Worm (Caenorhabditis elegans) whole organism, L2 larva: ENCODE data around the gene Y6D1A.2.

Experiments
- C34F6.9 ChIP-seq: fragments of 150-350 bp; optimal IDR thresholded peaks from 2 replicates; lab custom pipeline; 2014; ENCODE audit warnings: missing biosample characterization, missing genetic modification characterization
- F13H6.1 ChIP-seq: sonication (generic microtip); optimal IDR thresholded peaks from 2 replicates; lab custom pipeline; 2016; ENCODE audit warnings: missing genetic modification characterization, missing compliant biosample characterization
- ZK546.5 ChIP-seq: sonication (generic microtip); optimal IDR thresholded peaks from 2 replicates; lab custom pipeline; 2017; ENCODE audit warnings: missing biosample characterization, missing genetic modification characterization
- aly-2 ChIP-seq: fragments of 150-350 bp; optimal IDR thresholded peaks from 2 replicates; lab custom pipeline; 2014; ENCODE audit warnings: missing biosample characterization, missing genetic modification characterization
- blmp-1 ChIP-seq: sonication (generic microtip); optimal IDR thresholded peaks from 2 replicates; lab custom pipeline; 2017; ENCODE audit warnings: missing genetic modification characterization, mild to moderate bottlenecking, missing compliant biosample characterization, antibody characterized with exemption, moderate library complexity; ENCODE audit not compliant: insufficient read depth
- ceh-16 ChIP-seq: fragments of 150-350 bp; optimal IDR thresholded peaks from 2 replicates; lab custom pipeline; 2014; ENCODE audit warnings: missing biosample characterization, missing genetic modification characterization
- ceh-82 ChIP-seq: fragments of 150-350 bp; optimal IDR thresholded peaks from 2 replicates; lab custom pipeline; 2014; ENCODE audit warnings: missing biosample characterization, missing genetic modification characterization
- crh-2 ChIP-seq: sonication (generic microtip); optimal IDR thresholded peaks from 2 replicates; lab custom pipeline; 2017; ENCODE audit warnings: missing biosample characterization, missing genetic modification characterization
- dmd-4 ChIP-seq: sonication (generic microtip); optimal IDR thresholded peaks from 2 replicates; lab custom pipeline; 2017; ENCODE audit warnings: missing biosample characterization, missing genetic modification characterization
- egl-27 ChIP-seq: sonication (generic microtip); optimal IDR thresholded peaks from 3 replicates; lab custom pipeline; 2017; ENCODE audit warnings: missing biosample characterization, missing genetic modification reagents, missing genetic modification characterization
- fos-1 ChIP-seq: fragments of 150-350 bp; optimal IDR thresholded peaks from 2 replicates; lab custom pipeline; 2014; ENCODE audit warnings: missing biosample characterization, missing genetic modification characterization
- gmeb-1 ChIP-seq: fragments of 150-350 bp; optimal IDR thresholded peaks from 2 replicates; lab custom pipeline; 2014; ENCODE audit warnings: missing biosample characterization, missing genetic modification characterization
- lin-11 ChIP-seq: fragments of 150-350 bp; sonication (generic microtip); optimal IDR thresholded peaks from 2 replicates; lab custom pipeline; 2014; ENCODE audit warnings: missing biosample characterization, missing genetic modification characterization, inconsistent platforms, mixed read lengths
- lin-13 ChIP-seq: fragments of 150-350 bp; optimal IDR thresholded peaks from 2 replicates; lab custom pipeline; 2014; ENCODE audit warnings: missing biosample characterization, missing genetic modification reagents, missing genetic modification characterization
- lsy-2 ChIP-seq, 2 experiments: fragments of 150-350 bp in 1 of 2; sonication (generic microtip) in 1 of 2; optimal IDR thresholded peaks; 2 replicates each; lab custom pipeline; 2014 to 2017; ENCODE audit warnings: missing biosample characterization in 2 of 2, missing genetic modification characterization in 2 of 2
- mab-5 ChIP-seq: fragments of 150-350 bp; optimal IDR thresholded peaks from 2 replicates; lab custom pipeline; 2014; ENCODE audit warnings: missing biosample characterization, missing genetic modification characterization
- mbf-1 ChIP-seq: sonication (generic microtip); optimal IDR thresholded peaks from 2 replicates; lab custom pipeline; 2017; ENCODE audit warnings: missing biosample characterization, missing genetic modification characterization
- mdl-1 ChIP-seq, 2 experiments: fragments of 150-350 bp in 1 of 2; sonication (generic microtip) in 1 of 2; optimal IDR thresholded peaks; 2 replicates each; lab custom pipeline; 2017; ENCODE audit warnings: missing biosample characterization in 2 of 2, missing genetic modification characterization in 2 of 2
- nhr-11 ChIP-seq: fragments of 150-350 bp; optimal IDR thresholded peaks from 2 replicates; lab custom pipeline; 2014; ENCODE audit warnings: missing biosample characterization, missing genetic modification characterization
- nhr-12 ChIP-seq: fragments of 150-350 bp; optimal IDR thresholded peaks from 2 replicates; lab custom pipeline; 2014; ENCODE audit warnings: missing biosample characterization, missing genetic modification characterization
- nhr-129 ChIP-seq: fragments of 150-350 bp; optimal IDR thresholded peaks from 2 replicates; lab custom pipeline; 2014; ENCODE audit warnings: missing biosample characterization, missing genetic modification characterization
- nhr-21 ChIP-seq: fragments of 150-350 bp; optimal IDR thresholded peaks from 2 replicates; lab custom pipeline; 2014; ENCODE audit warnings: missing biosample characterization, missing genetic modification characterization
- nhr-25 ChIP-seq: fragments of 150-350 bp; sonication (generic microtip); optimal IDR thresholded peaks from 3 replicates; lab custom pipeline; 2014; ENCODE audit warnings: missing biosample characterization, missing genetic modification characterization
- peb-1 ChIP-seq: fragments of 150-350 bp; optimal IDR thresholded peaks from 2 replicates; lab custom pipeline; 2014; ENCODE audit warnings: missing biosample characterization, missing genetic modification characterization
- sem-4 ChIP-seq: fragments of 150-350 bp; optimal IDR thresholded peaks from 2 replicates; lab custom pipeline; 2014; ENCODE audit warnings: missing biosample characterization, missing genetic modification reagents, missing genetic modification characterization
- sma-3 ChIP-seq: sonication (generic microtip); optimal IDR thresholded peaks from 2 replicates; lab custom pipeline; 2016; ENCODE audit warnings: missing genetic modification reagents, missing genetic modification characterization, missing compliant biosample characterization
- sma-9 ChIP-seq, 2 experiments: fragments of 150-350 bp in 1 of 2; sonication (generic microtip) in 1 of 2; optimal IDR thresholded peaks; 2 replicates each; lab custom pipeline; 2014 to 2016; ENCODE audit warnings: missing genetic modification characterization in 2 of 2, mild to moderate bottlenecking in 1 of 2, missing biosample characterization in 1 of 2, missing compliant biosample characterization in 1 of 2, missing genetic modification reagents in 1 of 2, moderate library complexity in 1 of 2
- snpc-4 ChIP-seq: fragments of 150-350 bp; optimal IDR thresholded peaks from 2 replicates; lab custom pipeline; 2014; ENCODE audit warnings: missing biosample characterization, missing genetic modification characterization
- unc-55 ChIP-seq: fragments of 150-350 bp; sonication (generic microtip); optimal IDR thresholded peaks from 3 replicates; lab custom pipeline; 2014; ENCODE audit warnings: missing biosample characterization, missing genetic modification reagents, missing genetic modification characterization
- zag-1 ChIP-seq: fragments of 150-350 bp; optimal IDR thresholded peaks from 2 replicates; lab custom pipeline; 2014; ENCODE audit warnings: missing biosample characterization, missing genetic modification characterization
- ztf-1 ChIP-seq: fragments of 200-800 bp; sonication (Bioruptor generic); conservative IDR thresholded peaks from 2 replicates; pipeline ENCODE4 v1.3.6; 2022; ENCODE audit warnings: missing genetic modification characterization, missing compliant biosample characterization
- ztf-4 ChIP-seq: fragments of 150-350 bp; optimal IDR thresholded peaks from 2 replicates; lab custom pipeline; 2014; ENCODE audit warnings: missing biosample characterization, missing genetic modification characterization

Y6D1A.2 gene

ce11 chrII:11842766-11843165 lies 23.0 kb upstream of the Y6D1A.2 start:
- TF ChIP-seq lin-11 (no peak), ztf-4 (tag; lab: Kevin White, UChicago) (no peak), nhr-12 (tag; lab: Kevin White, UChicago) (no peak), egl-27 (tag; lab: Kevin White, UChicago) (no peak), ZK546.5 (no peak), mab-5 (tag; lab: Kevin White, UChicago) (no peak), lin-13 (GFP tag; lab: Kevin White, UChicago) (no peak), zag-1 (tag; lab: Kevin White, UChicago) (no peak), nhr-21 (no peak), blmp-1 (no peak), snpc-4 (tag; lab: Kevin White, UChicago) (no peak)

- peak; percentile 16 for TF ChIP-seq nhr-25
- TF ChIP-seq ztf-1 (GFP tag; lab: Robert Waterston, UW) = no peak
- TF ChIP-seq blmp-1 = peak; percentile 3
These were observed 22.6 kb upstream of the Y6D1A.2 start, which contains the start of gene T27D12.1 for ce11 chrII:11842317-11842716. T27D12.1 (plus strand) TSS chrII:11842617.

ce11 chrII:11841653-11842052 lies 21.9 kb upstream of the Y6D1A.2 start:
- TF ChIP-seq ceh-82 (tag; lab: Kevin White, UChicago) (no peak), blmp-1 (no peak), dmd-4 (tag; lab: Kevin White, UChicago) (no peak), sma-3 (GFP tag; lab: Kevin White, UChicago) (peak; percentile 55), gmeb-1 (tag; lab: Kevin White, UChicago) (no peak), lin-11 (no peak), nhr-21 (peak; percentile 28), unc-55 (GFP tag; lab: Kevin White, UChicago) (no peak), snpc-4 (tag; lab: Kevin White, UChicago) (peak; percentile 57)

ce11 chrII:11839116-11839515 lies 19.4 kb upstream of the Y6D1A.2 start:
- TF ChIP-seq nhr-25 (peak; percentile 53), sma-9 (GFP tag; optimal IDR thresholded peaks at IDR 0.05; lab: Kevin White, UChicago) (peak; percentile 46), sma-9 (tag; optimal IDR thresholded peaks at IDR 0.05; lab: Kevin White, UChicago) (no peak), sem-4 (tag; lab: Kevin White, UChicago) (no peak), nhr-129 (tag; lab: Kevin White, UChicago) (no peak)

- peak; percentile 5 for TF ChIP-seq blmp-1
- peak; percentile 79 for TF ChIP-seq nhr-21
- TF ChIP-seq ceh-16 (tag; lab: Kevin White, UChicago) = no peak
- no peak for TF ChIP-seq aly-2 (tag; lab: Kevin White, UChicago)
- peak; percentile 77 for TF ChIP-seq nhr-25
- TF ChIP-seq nhr-12 (tag; lab: Kevin White, UChicago) = no peak
- TF ChIP-seq sma-3 (GFP tag; lab: Kevin White, UChicago) = peak; percentile 66
- TF ChIP-seq egl-27 (tag; lab: Kevin White, UChicago) = peak; percentile 24
- TF ChIP-seq mdl-1 (tag; optimal IDR thresholded peaks at IDR 0.05; lab: Kevin White, UChicago) = peak in 1 of 2 experiments; percentile 16
- peak; percentile 95 for TF ChIP-seq sma-9 (GFP tag; optimal IDR thresholded peaks at IDR 0.05; lab: Kevin White, UChicago)
- TF ChIP-seq sma-9 (tag; optimal IDR thresholded peaks at IDR 0.05; lab: Kevin White, UChicago) = no peak
- TF ChIP-seq zag-1 (tag; lab: Kevin White, UChicago) = no peak
These were observed 18.6 kb upstream of the Y6D1A.2 start for ce11 chrII:11838353-11838752.

ce11 chrII:11836554-11837218 lies 17.0 kb upstream of the Y6D1A.2 start:
- TF ChIP-seq mdl-1 (tag; optimal IDR thresholded peaks at IDR 0.05; lab: Kevin White, UChicago) = peak; percentile 63 to 80
- peak in 1 of 2 experiments; percentile 17 for TF ChIP-seq lsy-2 (tag; optimal IDR thresholded peaks at IDR 0.05; lab: Kevin White, UChicago)
- no peak for TF ChIP-seq mbf-1 (tag; lab: Kevin White, UChicago)
- peak; percentile 78 for TF ChIP-seq nhr-21
- peak; percentile 14 for TF ChIP-seq nhr-129 (tag; lab: Kevin White, UChicago)
- peak; percentile 15 for TF ChIP-seq fos-1 (tag; lab: Kevin White, UChicago)
- TF ChIP-seq crh-2 (tag; lab: Kevin White, UChicago) = peak; percentile 14
- peak; percentile 18 for TF ChIP-seq F13H6.1 (tag; lab: Kevin White, UChicago)
- no peak for TF ChIP-seq peb-1 (tag; lab: Kevin White, UChicago)
- peak; percentile 20 for TF ChIP-seq nhr-25
- peak; percentile 94 for TF ChIP-seq sma-9 (GFP tag; optimal IDR thresholded peaks at IDR 0.05; lab: Kevin White, UChicago)
- TF ChIP-seq sma-9 (tag; optimal IDR thresholded peaks at IDR 0.05; lab: Kevin White, UChicago) = peak; percentile 35
- no peak for TF ChIP-seq snpc-4 (tag; lab: Kevin White, UChicago)
- TF ChIP-seq ztf-1 (GFP tag; lab: Robert Waterston, UW) = no peak
- TF ChIP-seq dmd-4 (tag; lab: Kevin White, UChicago) = no peak
- no peak for TF ChIP-seq C34F6.9
- TF ChIP-seq nhr-11 = no peak
- peak; percentile 46 for TF ChIP-seq egl-27 (tag; lab: Kevin White, UChicago)
- TF ChIP-seq sma-3 (GFP tag; lab: Kevin White, UChicago) = peak; percentile 46
